Worm (Caenorhabditis elegans): ENCODE data around the gene F22E5.22.
A peak's percentile ranks its signal among the peaks of the same experiment; 100 is the strongest.
"Not testable (repeated sequence)": the region's sequence is repeated elsewhere in the genome, so short reads cannot be mapped to it uniquely, and the experiment has no call there.

Gene F22E5.22

ce11 chrII:2686985-2687675, 21.4 kb downstream of the F22E5.22 start, which contains the start of the genes sup-9 and nspf-1:
TSS of gene sup-9 (minus strand) at chrII:2687027.
TSS of gene nspf-1 (plus strand) at chrII:2687625.
- TF ChIP-seq R02D3.7 (tag; optimal IDR thresholded peaks at IDR 0.05) (no peak), egl-27 (tag; optimal IDR thresholded peaks at IDR 0.05) (no peak), elt-3 (tag; optimal IDR thresholded peaks at IDR 0.05) (no peak), fkh-10 (GFP tag; optimal IDR thresholded peaks at IDR 0.05) (no peak), lin-15B (tag; optimal IDR thresholded peaks at IDR 0.05) (no peak), snpc-4 (tag; optimal IDR thresholded peaks at IDR 0.05) (no peak), fos-1 (tag; optimal IDR thresholded peaks at IDR 0.05) (no peak), ama-1 (optimal IDR thresholded peaks at IDR 0.05) (no peak), nhr-25 (tag; optimal IDR thresholded peaks at IDR 0.05) (no peak), ceh-16 (tag; optimal IDR thresholded peaks at IDR 0.05) (no peak), lsy-12 (tag; optimal IDR thresholded peaks at IDR 0.05) (no peak), jun-1 (tag; optimal IDR thresholded peaks at IDR 0.05) (no peak)

- TF ChIP-seq fkh-10 (GFP tag; optimal IDR thresholded peaks at IDR 0.05); elt-1 (tag; optimal IDR thresholded peaks at IDR 0.05); ceh-28 (tag; optimal IDR thresholded peaks at IDR 0.05): not testable (repeated sequence)
Measured at ce11 chrII:2688616-2689015, 22.9 kb downstream of the F22E5.22 start, which contains the start of gene nspf-2. TSS of gene nspf-2 (plus strand) at chrII:2688916.

ce11 chrII:2690080-2690479, 24.4 kb downstream of the F22E5.22 start, which contains the start of gene nspf-3:
TSS of gene nspf-3 (minus strand) at chrII:2690180.
- TF ChIP-seq snpc-4 (tag; optimal IDR thresholded peaks at IDR 0.05) (no peak), nhr-25 (tag; optimal IDR thresholded peaks at IDR 0.05) (no peak), fos-1 (tag; optimal IDR thresholded peaks at IDR 0.05) (no peak), hmg-11 (tag; optimal IDR thresholded peaks at IDR 0.05) (no peak), nhr-11 (tag; optimal IDR thresholded peaks at IDR 0.05) (no peak), nhr-67 (tag; optimal IDR thresholded peaks at IDR 0.05) (no peak), ceh-28 (tag; optimal IDR thresholded peaks at IDR 0.05) (no peak), unc-39 (tag; optimal IDR thresholded peaks at IDR 0.05) (no peak), ama-1 (optimal IDR thresholded peaks at IDR 0.05) (no peak), nhr-12 (tag; optimal IDR thresholded peaks at IDR 0.05) (no peak), ceh-82 (tag; optimal IDR thresholded peaks at IDR 0.05) (no peak)

ce11 chrII:2692476-2692875, 26.8 kb downstream of the F22E5.22 start, which contains the start of gene set-11:
TSS of gene set-11 (minus strand) at chrII:2692576.
- TF ChIP-seq nhr-12 (tag; optimal IDR thresholded peaks at IDR 0.05), result no peak

ce11 chrII:2695079-2695478, 29.4 kb downstream of the F22E5.22 start:
- TF ChIP-seq mml-1 (tag; optimal IDR thresholded peaks at IDR 0.05) (no peak), nhr-67 (tag; optimal IDR thresholded peaks at IDR 0.05) (no peak), elt-3 (tag; optimal IDR thresholded peaks at IDR 0.05) (no peak), fkh-10 (GFP tag; optimal IDR thresholded peaks at IDR 0.05) (peak; percentile 56), ceh-28 (tag; optimal IDR thresholded peaks at IDR 0.05) (no peak), elt-2 (tag; optimal IDR thresholded peaks at IDR 0.05) (no peak), nhr-76 (tag; optimal IDR thresholded peaks at IDR 0.05) (no peak), egl-27 (tag; optimal IDR thresholded peaks at IDR 0.05) (no peak)

- TF ChIP-seq mml-1 (tag; optimal IDR thresholded peaks at IDR 0.05), result no peak
Measured at ce11 chrII:2698378-2698777, 32.7 kb downstream of the F22E5.22 start, which contains the start of gene sri-62. TSS of gene sri-62 (minus strand) at chrII:2698478.

ce11 chrII:2700229-2700628, 34.5 kb downstream of the F22E5.22 start, which contains the start of gene sri-61:
TSS of gene sri-61 (minus strand) at chrII:2700329.
- no peak for TF ChIP-seq nhr-25 (tag; optimal IDR thresholded peaks at IDR 0.05)
- TF ChIP-seq ztf-11 (tag; optimal IDR thresholded peaks at IDR 0.05), result no peak
- no peak for TF ChIP-seq nfya-1 (tag; optimal IDR thresholded peaks at IDR 0.05; ENCODE audit: insufficient read depth)
- TF ChIP-seq ceh-82 (tag; optimal IDR thresholded peaks at IDR 0.05), result no peak

- TF ChIP-seq nhr-12 (tag; optimal IDR thresholded peaks at IDR 0.05), result no peak
- TF ChIP-seq daf-12 (tag; optimal IDR thresholded peaks at IDR 0.05), result no peak
- TF ChIP-seq mdl-1 (tag; optimal IDR thresholded peaks at IDR 0.05), result no peak
- no peak for TF ChIP-seq skn-1 (tag; optimal IDR thresholded peaks at IDR 0.05)
- TF ChIP-seq nhr-237 (tag; optimal IDR thresholded peaks at IDR 0.05), result no peak
- no peak for TF ChIP-seq sea-2 (GFP tag; optimal IDR thresholded peaks at IDR 0.05)
- no peak for TF ChIP-seq ztf-11 (tag; optimal IDR thresholded peaks at IDR 0.05)
- TF ChIP-seq egl-27 (tag; optimal IDR thresholded peaks at IDR 0.05), result no peak
- no peak for TF ChIP-seq elt-3 (tag; optimal IDR thresholded peaks at IDR 0.05)
- no peak for TF ChIP-seq fos-1 (tag; optimal IDR thresholded peaks at IDR 0.05)
- no peak for TF ChIP-seq unc-62 (GFP tag; optimal IDR thresholded peaks at IDR 0.05)
- no peak for TF ChIP-seq ceh-28 (tag; optimal IDR thresholded peaks at IDR 0.05)
- no peak for TF ChIP-seq jun-1 (tag; optimal IDR thresholded peaks at IDR 0.05)
- TF ChIP-seq pqm-1 (tag; optimal IDR thresholded peaks at IDR 0.05), result no peak
- no peak for TF ChIP-seq ceh-82 (tag; optimal IDR thresholded peaks at IDR 0.05)
- TF ChIP-seq ceh-16 (tag; optimal IDR thresholded peaks at IDR 0.05), result no peak
- no peak for TF ChIP-seq elt-1 (tag; optimal IDR thresholded peaks at IDR 0.05)
Measured at ce11 chrII:2702757-2703156, 37.1 kb downstream of the F22E5.22 start, which contains the start of gene sri-60. TSS of gene sri-60 (minus strand) at chrII:2702857.

Measured in whole organism, L3 larva.